Fruit fly (Drosophila melanogaster): Measurements from ENCODE around the gene Edem1.
A peak's percentile ranks its signal among the peaks of the same experiment; 100 is the strongest.

Gene Edem1

dm6 chrX:1947900-1948374 is 39.3 kb upstream of the Edem1 start (continued):
- peak; percentile 39 for TF ChIP-seq CG7556 (GFP tag; optimal IDR thresholded peaks at IDR 0.05)
- TF ChIP-seq cg (GFP tag; optimal IDR thresholded peaks at IDR 0.05) = peak; percentile 80
- peak; percentile 78 for TF ChIP-seq yki (optimal IDR thresholded peaks at IDR 0.05)
- TF ChIP-seq CG10431 (GFP tag; optimal IDR thresholded peaks at IDR 0.05) = peak; percentile 18

- TF ChIP-seq CG13894 (tag; optimal IDR thresholded peaks at IDR 0.05) = peak; percentile 71
- TF ChIP-seq Dbx (GFP tag; IDR thresholded peaks at IDR 0.05) = peak; percentile 65; the same call in 2 of the 3 replicates
- TF ChIP-seq Taf1 (GFP tag; IDR thresholded peaks at IDR 0.05) = peak; percentile 54; the same call in 1 of the 2 replicates
- peak; percentile 93 for TF ChIP-seq onecut (GFP tag; IDR thresholded peaks at IDR 0.05)
- TF ChIP-seq CG11723 (GFP tag; optimal IDR thresholded peaks at IDR 0.05) = peak; percentile 95
- TF ChIP-seq bbx (GFP tag; IDR thresholded peaks at IDR 0.05; ENCODE audit: partially characterized antibody) = no peak
- peak; percentile 54 for TF ChIP-seq exex (tag; optimal IDR thresholded peaks at IDR 0.05)
- TF ChIP-seq CG3065 (GFP tag; optimal IDR thresholded peaks at IDR 0.05) = peak; percentile 85
- peak; percentile 98 for TF ChIP-seq CG33557 (GFP tag; optimal IDR thresholded peaks at IDR 0.05)
- TF ChIP-seq CG18476 (GFP tag; optimal IDR thresholded peaks at IDR 0.05) = peak; percentile 93
- TF ChIP-seq CG6813 (GFP tag; optimal IDR thresholded peaks at IDR 0.05) = peak; percentile 93
- TF ChIP-seq CG12391 (tag; optimal IDR thresholded peaks at IDR 0.05) = peak; percentile 98
- no peak for TF ChIP-seq usp (GFP tag; optimal IDR thresholded peaks at IDR 0.05)
- TF ChIP-seq CG43689 (GFP tag; IDR thresholded peaks at IDR 0.05) = peak; percentile 87
- peak; percentile 96 for TF ChIP-seq CG33213 (GFP tag; optimal IDR thresholded peaks at IDR 0.05)
- peak; percentile 88 for TF ChIP-seq Nf-YA (GFP tag; IDR thresholded peaks at IDR 0.05)
- TF ChIP-seq caup (GFP tag; optimal IDR thresholded peaks at IDR 0.05; ENCODE audit: severe bottlenecking) = peak; percentile 89
- peak; percentile 93 for TF ChIP-seq CG13775 (GFP tag; optimal IDR thresholded peaks at IDR 0.05)
- peak; percentile 75 for TF ChIP-seq E2f2 (GFP tag; IDR thresholded peaks at IDR 0.05)
- peak; percentile 84 for TF ChIP-seq CG13123 (GFP tag; optimal IDR thresholded peaks at IDR 0.05)
- peak; percentile 98 for TF ChIP-seq CG1603 (tag; optimal IDR thresholded peaks at IDR 0.05)
- no peak for TF ChIP-seq br (optimal IDR thresholded peaks at IDR 0.05)
- TF ChIP-seq CG10267 (tag; optimal IDR thresholded peaks at IDR 0.05) = peak; percentile 94
- TF ChIP-seq Stat92E (GFP tag; optimal IDR thresholded peaks at IDR 0.05) = peak in 1 of 3 experiments; percentile 96
- peak; percentile 89 for TF ChIP-seq CG4854 (GFP tag; optimal IDR thresholded peaks at IDR 0.05)
- peak; percentile 93 for TF ChIP-seq pb (GFP tag; optimal IDR thresholded peaks at IDR 0.05)
- no peak for TF ChIP-seq pfk (GFP tag; optimal IDR thresholded peaks at IDR 0.05)
- peak; percentile 93 to 94 for TF ChIP-seq Hr51 (GFP tag; optimal IDR thresholded peaks at IDR 0.05)
- TF ChIP-seq CG12155 (GFP tag; optimal IDR thresholded peaks at IDR 0.05) = peak; percentile 87
- peak; percentile 98 for TF ChIP-seq unpg (GFP tag; optimal IDR thresholded peaks at IDR 0.05)
- peak; percentile 64 for TF ChIP-seq CG6765 (GFP tag; optimal IDR thresholded peaks at IDR 0.05)
- TF ChIP-seq oc (tag; optimal IDR thresholded peaks at IDR 0.05) = peak; percentile 98
- TF ChIP-seq kah (GFP tag; optimal IDR thresholded peaks at IDR 0.05) = peak; percentile 90
- peak; percentile 99 for TF ChIP-seq dmrt11E (tag; optimal IDR thresholded peaks at IDR 0.05)
- peak; percentile 88 for TF ChIP-seq scrt (GFP tag; optimal IDR thresholded peaks at IDR 0.05)
- peak; percentile 92 for TF ChIP-seq sob (GFP tag; IDR thresholded peaks at IDR 0.05)
- peak; percentile 50 for TF ChIP-seq sima (GFP tag; optimal IDR thresholded peaks at IDR 0.05)
- TF ChIP-seq CG1024 (GFP tag; IDR thresholded peaks at IDR 0.05) = peak; percentile 95
- peak; percentile 95 for TF ChIP-seq HLH3B (GFP tag; IDR thresholded peaks at IDR 0.05)
- peak; percentile 93 for TF ChIP-seq CG11695 (GFP tag; IDR thresholded peaks at IDR 0.05)
- TF ChIP-seq croc (GFP tag; conservative IDR thresholded peaks at IDR 0.05) = peak; percentile 95
- peak; percentile 89 for TF ChIP-seq Atf6 (GFP tag; IDR thresholded peaks at IDR 0.05)
- peak; percentile 68; the same call in 1 of the 2 replicates for TF ChIP-seq CG17612 (GFP tag; IDR thresholded peaks at IDR 0.05)
These were observed 38.7 kb upstream of the Edem1 start for dm6 chrX:1947178-1947872.
